Worm (Caenorhabditis elegans): ENCODE data around the gene F49F1.15.

DNA sequence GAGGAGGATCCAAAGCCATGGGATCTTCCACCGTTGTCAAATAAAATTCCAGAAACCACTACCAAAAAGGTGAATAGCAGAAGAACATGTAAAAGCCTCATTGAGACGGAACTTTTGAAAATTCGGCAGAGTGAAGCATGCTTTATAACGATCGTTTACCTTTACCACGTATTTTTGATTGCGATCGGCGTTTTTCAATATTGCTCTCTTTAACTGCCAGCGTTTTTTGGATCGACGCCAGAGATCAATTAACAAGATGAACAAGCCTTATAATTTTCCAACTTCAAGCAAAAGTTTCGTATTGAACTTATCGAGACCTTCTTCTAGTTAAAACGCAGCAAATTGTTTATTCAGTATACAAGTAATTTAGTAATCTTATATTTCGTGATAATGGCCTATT is 24.6 kb upstream of the F49F1.15 start, which contains the start of gene F49F1.10:
- no peak for TF ChIP-seq klf-2 (GFP tag; conservative IDR thresholded peaks at IDR 0.05)
- no peak for TF ChIP-seq ztf-23 (GFP tag; IDR thresholded peaks at IDR 0.05)
- no peak for TF ChIP-seq ref-1 (GFP tag; conservative IDR thresholded peaks at IDR 0.05)
- TF ChIP-seq T22C8.4 (GFP tag; IDR thresholded peaks at IDR 0.05): no peak
- TF ChIP-seq med-1 (GFP tag; optimal IDR thresholded peaks at IDR 0.05; ENCODE audit: insufficient read depth): no peak
- TF ChIP-seq cog-1 (tag; optimal IDR thresholded peaks at IDR 0.05): no peak
- no peak for TF ChIP-seq flt-1 (GFP tag; IDR thresholded peaks at IDR 0.05)
- TF ChIP-seq ztf-29 (GFP tag; IDR thresholded peaks at IDR 0.05): no peak
- TF ChIP-seq tab-1 (GFP tag; IDR thresholded peaks at IDR 0.05): no peak

All from whole organism, midembryonic.